Worm (Caenorhabditis elegans) whole organism, L2 larva: ENCODE data around the gene C44C10.12.

Experiments
- F13H6.1 ChIP-seq: sonication (generic microtip); optimal IDR thresholded peaks from 2 replicates; lab custom pipeline; 2016; ENCODE audit warnings: missing genetic modification characterization, missing compliant biosample characterization
- ceh-82 ChIP-seq: fragments of 150-350 bp; optimal IDR thresholded peaks from 2 replicates; lab custom pipeline; 2014; ENCODE audit warnings: missing biosample characterization, missing genetic modification characterization
- lsy-2 ChIP-seq, 2 experiments: fragments of 150-350 bp in 1 of 2; sonication (generic microtip) in 1 of 2; optimal IDR thresholded peaks; 2 replicates each; lab custom pipeline; 2014 to 2017; ENCODE audit warnings: missing biosample characterization in 2 of 2, missing genetic modification characterization in 2 of 2
- nhr-11 ChIP-seq: fragments of 150-350 bp; optimal IDR thresholded peaks from 2 replicates; lab custom pipeline; 2014; ENCODE audit warnings: missing biosample characterization, missing genetic modification characterization
- nhr-23 ChIP-seq: fragments of 150-350 bp; optimal IDR thresholded peaks from 2 replicates; lab custom pipeline; 2014; ENCODE audit warnings: missing biosample characterization, missing genetic modification reagents, missing genetic modification characterization
- snpc-4 ChIP-seq: fragments of 150-350 bp; optimal IDR thresholded peaks from 2 replicates; lab custom pipeline; 2014; ENCODE audit warnings: missing biosample characterization, missing genetic modification characterization
- zag-1 ChIP-seq: fragments of 150-350 bp; optimal IDR thresholded peaks from 2 replicates; lab custom pipeline; 2014; ENCODE audit warnings: missing biosample characterization, missing genetic modification characterization
- ztf-11 ChIP-seq: sonication (generic microtip); optimal IDR thresholded peaks from 2 replicates; lab custom pipeline; 2017; ENCODE audit warnings: missing biosample characterization, missing genetic modification characterization

ce11 chrX:11684261-11684660 is 12.5 kb upstream of the C44C10.12 start, which contains the start of gene hnd-1:
- TF ChIP-seq F13H6.1 (tag; lab: Kevin White, UChicago) (no peak), snpc-4 (tag; lab: Kevin White, UChicago) (no peak), ceh-82 (no peak), ztf-11 (no peak), lsy-2 (tag; optimal IDR thresholded peaks at IDR 0.05; lab: Kevin White, UChicago) (no peak), nhr-23 (tag; lab: Kevin White, UChicago) (no peak), nhr-11 (tag; lab: Kevin White, UChicago) (no peak), zag-1 (tag; lab: Kevin White, UChicago) (no peak)
